Fruit fly (Drosophila melanogaster) whole organism, embryonic: ENCODE results near the gene CG17362.

ENCODE experiments used
- B-H2 ChIP-seq: fragments of 200-800 bp; sonication (Bioruptor generic); optimal IDR thresholded peaks from 2 replicates; lab custom pipeline; 2018; ENCODE audit warnings: missing biosample characterization, mild to moderate bottlenecking, missing genetic modification characterization
- BEAF-32 ChIP-seq: fragments of 200-800 bp; sonication (Bioruptor generic); optimal IDR thresholded peaks from 3 replicates; lab custom pipeline; 2017; ENCODE audit warnings: missing biosample characterization, missing genetic modification characterization, mild to moderate bottlenecking, moderate library complexity, missing genetic modification reagents
- CG1024 ChIP-seq: fragments of 200-800 bp; sonication (Bioruptor generic); IDR thresholded peaks from 2 replicates; pipeline ENCODE4 v1.3.6; 2022; ENCODE audit warnings: missing biosample characterization, missing genetic modification characterization
- CG10565 ChIP-seq: fragments of 200-800 bp; sonication (Bioruptor generic); optimal IDR thresholded peaks from 3 replicates; lab custom pipeline; 2016; ENCODE audit warnings: missing biosample characterization, mild to moderate bottlenecking, missing genetic modification characterization
- CG11504 ChIP-seq: fragments of 200-800 bp; sonication (Bioruptor generic); optimal IDR thresholded peaks from 3 replicates; lab custom pipeline; 2019; ENCODE audit warnings: missing biosample characterization, mild to moderate bottlenecking, missing genetic modification characterization, moderate library complexity
- CG12391 ChIP-seq: fragments of 200-800 bp; sonication (Bioruptor generic); optimal IDR thresholded peaks from 3 replicates; lab custom pipeline; 2018; ENCODE audit warnings: missing biosample characterization, mild to moderate bottlenecking, missing genetic modification characterization, moderate library complexity
- CG12659 ChIP-seq: fragments of 200-800 bp; sonication (Bioruptor generic); optimal IDR thresholded peaks from 3 replicates; lab custom pipeline; 2017; ENCODE audit warnings: mild to moderate bottlenecking, missing biosample characterization, missing genetic modification reagents, missing genetic modification characterization
- CG13123 ChIP-seq: fragments of 200-800 bp; sonication (Bioruptor generic); optimal IDR thresholded peaks from 2 replicates; lab custom pipeline; 2016; ENCODE audit warnings: missing biosample characterization, missing genetic modification characterization
- CG14667 ChIP-seq: fragments of 200-800 bp; sonication (Bioruptor generic); IDR thresholded peaks from 2 replicates; pipeline ENCODE4 v1.3.6; 2022; ENCODE audit warnings: missing biosample characterization, missing genetic modification characterization
- CG15073 ChIP-seq: fragments of 200-800 bp; sonication (Bioruptor generic); optimal IDR thresholded peaks from 2 replicates; lab custom pipeline; 2016; ENCODE audit warnings: missing biosample characterization, missing genetic modification characterization
- CG16779 ChIP-seq: fragments of 200-800 bp; sonication (Bioruptor generic); IDR thresholded peaks from 2 replicates; pipeline ENCODE4 v1.3.6; 2022; ENCODE audit warnings: missing biosample characterization, missing genetic modification characterization
- CG17359 ChIP-seq: fragments of 200-800 bp; sonication (Bioruptor generic); optimal IDR thresholded peaks from 3 replicates; lab custom pipeline; 2018; ENCODE audit warnings: missing biosample characterization, mild to moderate bottlenecking, missing genetic modification characterization, moderate library complexity
- CG17385 ChIP-seq: fragments of 200-800 bp; sonication (Bioruptor generic); optimal IDR thresholded peaks from 3 replicates; lab custom pipeline; 2018; ENCODE audit warnings: missing biosample characterization, mild to moderate bottlenecking, missing genetic modification characterization
- CG34376 ChIP-seq: fragments of 200-800 bp; sonication (Bioruptor generic); optimal IDR thresholded peaks from 2 replicates; lab custom pipeline; 2018; ENCODE audit warnings: missing biosample characterization, mild to moderate bottlenecking, missing genetic modification characterization
- CG5245 ChIP-seq: fragments of 200-800 bp; sonication (Bioruptor generic); optimal IDR thresholded peaks from 3 replicates; lab custom pipeline; 2016; ENCODE audit warnings: missing biosample characterization, missing genetic modification characterization
- CG6654 ChIP-seq: fragments of 200-800 bp; sonication (Bioruptor generic); optimal IDR thresholded peaks from 2 replicates; lab custom pipeline; 2017; ENCODE audit warnings: missing biosample characterization, mild to moderate bottlenecking, missing genetic modification characterization
- CG6683 ChIP-seq: fragments of 200-800 bp; sonication (Bioruptor generic); optimal IDR thresholded peaks from 2 replicates; lab custom pipeline; 2017; ENCODE audit warnings: missing biosample characterization, mild to moderate bottlenecking, missing genetic modification characterization, missing genetic modification reagents
- CG7357 ChIP-seq: fragments of 200-800 bp; sonication (Bioruptor generic); IDR thresholded peaks from 3 replicates; pipeline ENCODE4 v1.3.6; 2022; ENCODE audit warnings: missing biosample characterization, missing genetic modification characterization
- CG7963 ChIP-seq: fragments of 200-800 bp; sonication (Bioruptor generic); IDR thresholded peaks from 3 replicates; pipeline ENCODE4 v1.3.6; 2022; ENCODE audit warnings: missing biosample characterization, missing genetic modification characterization; ENCODE audit not compliant: partially characterized antibody
- CG8290 ChIP-seq, 3 experiments: fragments of 200-800 bp; sonication (Bioruptor generic); optimal IDR thresholded peaks; 2 replicates each; lab custom pipeline; 2016 to 2019; ENCODE audit warnings: missing biosample characterization in 3 of 3, missing genetic modification characterization in 3 of 3, mild to moderate bottlenecking in 2 of 3, moderate library complexity in 1 of 3
- CG9437 ChIP-seq: fragments of 200-800 bp; sonication (Bioruptor generic); optimal IDR thresholded peaks from 2 replicates; lab custom pipeline; 2018; ENCODE audit warnings: missing biosample characterization, mild to moderate bottlenecking, missing genetic modification characterization
- CG9797 ChIP-seq: fragments of 200-800 bp; sonication (Bioruptor generic); optimal IDR thresholded peaks from 3 replicates; lab custom pipeline; 2018; ENCODE audit warnings: missing biosample characterization, mild to moderate bottlenecking, missing genetic modification characterization
- CkIIα-i1 ChIP-seq: fragments of 200-800 bp; sonication (Bioruptor generic); IDR thresholded peaks from 2 replicates; pipeline ENCODE4 v1.3.6; 2022; ENCODE audit warnings: missing biosample characterization, missing genetic modification characterization
- D19A ChIP-seq: fragments of 200-800 bp; optimal IDR thresholded peaks from 3 replicates; lab custom pipeline; 2019; ENCODE audit warnings: missing biosample characterization, mild to moderate bottlenecking, missing genetic modification characterization, moderate library complexity
- H15 ChIP-seq: fragments of 200-800 bp; sonication (Bioruptor generic); IDR thresholded peaks from 3 replicates; pipeline ENCODE4 v1.3.6; 2022; ENCODE audit warnings: missing biosample characterization, missing genetic modification characterization
- Hr51 ChIP-seq, 2 experiments: fragments of 200-800 bp; sonication (Bioruptor generic); optimal IDR thresholded peaks; 2 replicates in 1 of 2; 3 replicates in 1 of 2; lab custom pipeline; 2016 to 2018; ENCODE audit warnings: missing biosample characterization in 2 of 2, missing genetic modification characterization in 2 of 2, mild to moderate bottlenecking in 1 of 2, moderate library complexity in 1 of 2
- Lhr ChIP-seq: fragments of 200-800 bp; sonication (Bioruptor generic); optimal IDR thresholded peaks from 3 replicates; lab custom pipeline; 2017; ENCODE audit warnings: mild to moderate bottlenecking, missing biosample characterization, missing genetic modification reagents, missing genetic modification characterization
- Lim3 ChIP-seq: fragments of 200-800 bp; sonication (Bioruptor generic); IDR thresholded peaks from 2 replicates; pipeline ENCODE4 v1.3.6; 2022; ENCODE audit warnings: missing biosample characterization, missing genetic modification characterization
- NC2α ChIP-seq: fragments of 200-800 bp; sonication (Bioruptor generic); optimal IDR thresholded peaks from 2 replicates; lab custom pipeline; 2016; ENCODE audit warnings: missing biosample characterization, missing genetic modification characterization
- Opbp ChIP-seq: fragments of 200-800 bp; sonication (Bioruptor generic); IDR thresholded peaks from 3 replicates; pipeline ENCODE4 v1.3.6; 2022; ENCODE audit warnings: missing biosample characterization, missing genetic modification characterization; ENCODE audit not compliant: partially characterized antibody
- Sry-β ChIP-seq: fragments of 200-800 bp; sonication (Bioruptor generic); optimal IDR thresholded peaks from 2 replicates; lab custom pipeline; 2018; ENCODE audit warnings: missing biosample characterization, mild to moderate bottlenecking, missing genetic modification characterization, moderate library complexity
- az2 ChIP-seq: fragments of 200-800 bp; sonication (Bioruptor generic); optimal IDR thresholded peaks from 3 replicates; lab custom pipeline; 2016; ENCODE audit warnings: missing biosample characterization, missing genetic modification characterization
- bab2 ChIP-seq: fragments of 200-800 bp; sonication (Bioruptor generic); optimal IDR thresholded peaks from 2 replicates; lab custom pipeline; 2016; ENCODE audit warnings: missing biosample characterization, missing genetic modification characterization
- chif ChIP-seq, 2 experiments: fragments of 200-800 bp; sonication (Bioruptor generic); optimal IDR thresholded peaks; 3 replicates each; lab custom pipeline; 2016; ENCODE audit warnings: missing biosample characterization in 2 of 2, missing genetic modification characterization in 2 of 2
- croc ChIP-seq: fragments of 200-800 bp; sonication (Bioruptor generic); conservative IDR thresholded peaks from 3 replicates; pipeline ENCODE4 v1.3.6; 2022; ENCODE audit warnings: missing biosample characterization, missing genetic modification characterization
- crol ChIP-seq: fragments of 200-800 bp; sonication (Bioruptor generic); IDR thresholded peaks from 2 replicates; pipeline ENCODE4 v1.3.6; 2022; ENCODE audit warnings: missing biosample characterization, missing genetic modification characterization
- dati ChIP-seq: fragments of 200-800 bp; sonication (Bioruptor generic); IDR thresholded peaks from 2 replicates; pipeline ENCODE4 v1.3.6; 2022; ENCODE audit warnings: missing biosample characterization, missing genetic modification characterization
- disco-r ChIP-seq: fragments of 200-800 bp; sonication (Bioruptor generic); optimal IDR thresholded peaks from 2 replicates; lab custom pipeline; 2016; ENCODE audit warnings: missing biosample characterization, missing genetic modification characterization
- en ChIP-seq: fragments of 200-800 bp; sonication (Bioruptor generic); optimal IDR thresholded peaks from 2 replicates; lab custom pipeline; 2016; ENCODE audit warnings: missing biosample characterization, missing genetic modification characterization
- gcm2 ChIP-seq: fragments of 200-800 bp; sonication (Bioruptor generic); optimal IDR thresholded peaks from 2 replicates; lab custom pipeline; 2016; ENCODE audit warnings: missing biosample characterization, missing genetic modification characterization
- kay ChIP-seq: fragments of 200-800 bp; sonication (Bioruptor generic); optimal IDR thresholded peaks from 2 replicates; lab custom pipeline; 2016; ENCODE audit warnings: missing biosample characterization, missing genetic modification characterization
- lov ChIP-seq, 2 experiments: fragments of 200-800 bp in 1 of 2; fragments of >200 bp in 1 of 2; sonication (Bioruptor generic) in 1 of 2; IDR thresholded peaks in 1 of 2; optimal IDR thresholded peaks in 1 of 2; 2 replicates in 1 of 2; 3 replicates in 1 of 2; pipeline versions ENCODE4 v1.3.6 to Lab custom; 2017 to 2022; ENCODE audit warnings: missing biosample characterization in 1 of 2, missing genetic modification characterization in 1 of 2
- onecut ChIP-seq: fragments of 200-800 bp; sonication (Bioruptor generic); IDR thresholded peaks from 2 replicates; pipeline ENCODE4 v1.3.6; 2022; ENCODE audit warnings: missing biosample characterization, missing genetic modification characterization
- prd ChIP-seq, 3 experiments: fragments of >200 bp in 2 of 3; fragments of 200-800 bp in 1 of 3; sonication (Bioruptor generic) in 1 of 3; optimal IDR thresholded peaks in 2 of 3; IDR thresholded peaks in 1 of 3; 2 replicates in 2 of 3; 3 replicates in 1 of 3; pipeline versions ENCODE4 v1.3.6 to Lab custom; 2017 to 2022; ENCODE audit warnings: missing biosample characterization in 1 of 3, missing genetic modification characterization in 1 of 3
- pros ChIP-seq: fragments of 200-800 bp; sonication (Bioruptor generic); optimal IDR thresholded peaks from 3 replicates; lab custom pipeline; 2019; ENCODE audit warnings: missing biosample characterization, mild to moderate bottlenecking, missing genetic modification characterization, moderate library complexity
- shn ChIP-seq: fragments of 200-800 bp; sonication (Bioruptor generic); optimal IDR thresholded peaks from 3 replicates; lab custom pipeline; 2016; ENCODE audit warnings: missing biosample characterization, missing genetic modification characterization
- stc ChIP-seq: fragments of 200-800 bp; sonication (Bioruptor generic); IDR thresholded peaks from 2 replicates; pipeline ENCODE4 v1.3.6; 2022; ENCODE audit warnings: missing biosample characterization, missing genetic modification characterization
- trem ChIP-seq: fragments of 200-800 bp; optimal IDR thresholded peaks from 3 replicates; lab custom pipeline; 2019; ENCODE audit warnings: missing biosample characterization, mild to moderate bottlenecking, missing genetic modification characterization, moderate library complexity
- zf30C ChIP-seq: fragments of 200-800 bp; sonication (Bioruptor generic); optimal IDR thresholded peaks from 3 replicates; lab custom pipeline; 2018; ENCODE audit warnings: missing biosample characterization, mild to moderate bottlenecking, missing genetic modification characterization

CG17362 gene

dm6 chr3L:13957212-13957668, 29.2 kb upstream of the CG17362 start (continued):
- TF ChIP-seq gcm2 (GFP tag; lab: Kevin White, UChicago) (no peak), Hr51 (GFP tag; optimal IDR thresholded peaks at IDR 0.05; lab: Kevin White, UChicago) (peak in 1 of 2 experiments; percentile 86), CG7963 (no peak), CG12391 (tag; lab: Kevin White, UChicago) (peak; percentile 82), Sry-β (peak; percentile 20), Opbp (no peak), disco-r (GFP tag; lab: Kevin White, UChicago) (no peak), trem (peak; percentile 59), CG7357 (GFP tag; lab: Robert Waterston, UW) (no peak), shn (no peak), CG10565 (GFP tag; lab: Kevin White, UChicago) (peak; percentile 4), lov (optimal IDR thresholded peaks at IDR 0.05; lab: Kevin White, UChicago) (no peak), lov (GFP tag; IDR thresholded peaks at IDR 0.05; lab: Robert Waterston, UW) (no peak), chif (GFP tag; optimal IDR thresholded peaks at IDR 0.05; lab: Kevin White, UChicago) (peak; percentile 23 to 63), dati (GFP tag; lab: Robert Waterston, UW) (0 out of 2 replicates have a peak, but pooled peaks have one; percentile 15), CG17359 (tag; lab: Kevin White, UChicago) (peak; percentile 75), CG15073 (GFP tag; lab: Kevin White, UChicago) (no peak), CG8290 (GFP tag; optimal IDR thresholded peaks at IDR 0.05; lab: Kevin White, UChicago) (peak; percentile 42), CG8290 (tag; optimal IDR thresholded peaks at IDR 0.05; lab: Kevin White, UChicago) (no peak), onecut (GFP tag; lab: Robert Waterston, UW) (no peak; the same call in none of the 2 replicates), CG14667 (GFP tag; lab: Robert Waterston, UW) (no peak), en (no peak), CG11504 (tag; lab: Kevin White, UChicago) (peak; percentile 89), Lhr (GFP tag; lab: Kevin White, UChicago) (peak; percentile 1), CG34376 (no peak), croc (GFP tag; lab: Robert Waterston, UW) (no peak; the same call in 1 of the 3 replicates), BEAF-32 (GFP tag; lab: Kevin White, UChicago) (no peak), CG6654 (peak; percentile 47), CkIIα-i1 (GFP tag; lab: Robert Waterston, UW) (no peak), kay (GFP tag; lab: Kevin White, UChicago) (peak; percentile 18), az2 (GFP tag; lab: Kevin White, UChicago) (peak; percentile 79), CG13123 (GFP tag; lab: Kevin White, UChicago) (no peak), prd (optimal IDR thresholded peaks at IDR 0.05; lab: Kevin White, UChicago) (no peak), prd (GFP tag; IDR thresholded peaks at IDR 0.05; lab: Robert Waterston, UW) (peak; percentile 51; the same call in 1 of the 3 replicates), CG12659 (GFP tag; lab: Kevin White, UChicago) (peak; percentile 59), Lim3 (GFP tag; lab: Robert Waterston, UW) (no peak), crol (GFP tag; lab: Robert Waterston, UW) (no peak), CG9797 (GFP tag; lab: Kevin White, UChicago) (no peak), stc (GFP tag; lab: Robert Waterston, UW) (no peak), pros (no peak), CG9437 (peak; percentile 83), CG5245 (GFP tag; lab: Kevin White, UChicago) (peak; percentile 51), NC2α (GFP tag; lab: Kevin White, UChicago) (peak; percentile 18), bab2 (GFP tag; lab: Kevin White, UChicago) (peak; percentile 46), B-H2 (GFP tag; lab: Kevin White, UChicago) (no peak), CG6683 (GFP tag; lab: Kevin White, UChicago) (peak; percentile 45), H15 (GFP tag; lab: Robert Waterston, UW) (no peak), CG17385 (GFP tag; lab: Kevin White, UChicago) (peak; percentile 70), CG16779 (GFP tag; lab: Robert Waterston, UW) (no peak), CG1024 (no peak), D19A (peak; percentile 73), zf30C (GFP tag; lab: Kevin White, UChicago) (peak; percentile 44)
